Fruit fly (Drosophila melanogaster) whole organism, prepupa: ENCODE measurements around the gene por.
A peak's percentile ranks its signal among the peaks of the same experiment; 100 is the strongest.

Experiments
- CG10631 ChIP-seq: fragments of 200-800 bp; sonication (Bioruptor generic); optimal IDR thresholded peaks from 2 replicates; lab custom pipeline; 2016; ENCODE audit warnings: missing biosample characterization, missing genetic modification characterization
- CG10669 ChIP-seq: fragments of 200-800 bp; sonication (Bioruptor generic); optimal IDR thresholded peaks from 3 replicates; lab custom pipeline; 2018; ENCODE audit warnings: missing biosample characterization, mild to moderate bottlenecking, missing genetic modification characterization, moderate library complexity
- CG11294 ChIP-seq: fragments of 200-800 bp; sonication (Bioruptor generic); IDR thresholded peaks from 2 replicates; pipeline ENCODE4 v1.3.6; 2022; ENCODE audit warnings: missing biosample characterization, missing genetic modification characterization
- CG11762 ChIP-seq: fragments of 200-800 bp; sonication (Bioruptor generic); optimal IDR thresholded peaks from 3 replicates; lab custom pipeline; 2016; ENCODE audit warnings: missing biosample characterization, missing genetic modification characterization; ENCODE audit not compliant: insufficient read depth
- CG11902 ChIP-seq: fragments of 200-800 bp; sonication (Bioruptor generic); optimal IDR thresholded peaks from 3 replicates; lab custom pipeline; 2016; ENCODE audit warnings: missing biosample characterization, missing genetic modification characterization
- CG15336 ChIP-seq: fragments of 200-800 bp; sonication (Bioruptor generic); IDR thresholded peaks from 2 replicates; pipeline ENCODE4 v1.3.6; 2022; ENCODE audit warnings: missing biosample characterization, missing genetic modification characterization
- CG1621 ChIP-seq: fragments of 200-800 bp; sonication (Bioruptor generic); optimal IDR thresholded peaks from 3 replicates; lab custom pipeline; 2018; ENCODE audit warnings: missing biosample characterization, mild to moderate bottlenecking, missing genetic modification characterization
- CG16779 ChIP-seq: fragments of 200-800 bp; sonication (Bioruptor generic); optimal IDR thresholded peaks from 3 replicates; lab custom pipeline; 2017; ENCODE audit warnings: missing biosample characterization, mild to moderate bottlenecking, missing genetic modification characterization
- CG3032 ChIP-seq: fragments of 200-800 bp; optimal IDR thresholded peaks from 2 replicates; lab custom pipeline; 2019; ENCODE audit warnings: missing biosample characterization, mild to moderate bottlenecking, missing genetic modification characterization, moderate library complexity
- CG32006 ChIP-seq: fragments of 200-800 bp; sonication (Bioruptor generic); optimal IDR thresholded peaks from 3 replicates; lab custom pipeline; 2017; ENCODE audit warnings: missing biosample characterization, mild to moderate bottlenecking, missing genetic modification characterization
- CG34406 ChIP-seq: fragments of 200-800 bp; sonication (Bioruptor generic); optimal IDR thresholded peaks from 3 replicates; lab custom pipeline; 2016; ENCODE audit warnings: missing biosample characterization, missing genetic modification characterization
- CG4318 ChIP-seq: fragments of 200-800 bp; sonication (Bioruptor generic); optimal IDR thresholded peaks from 3 replicates; lab custom pipeline; 2017; ENCODE audit warnings: missing biosample characterization, mild to moderate bottlenecking, missing genetic modification characterization
- CG6276 ChIP-seq: fragments of 200-800 bp; sonication (Bioruptor generic); optimal IDR thresholded peaks from 2 replicates; lab custom pipeline; 2017; ENCODE audit warnings: missing biosample characterization, mild to moderate bottlenecking, missing genetic modification characterization
- CG6792 ChIP-seq: fragments of 200-800 bp; sonication (Bioruptor generic); optimal IDR thresholded peaks from 3 replicates; lab custom pipeline; 2016; ENCODE audit warnings: missing biosample characterization, missing genetic modification characterization
- CG6808 ChIP-seq: fragments of 200-800 bp; sonication (Bioruptor generic); optimal IDR thresholded peaks from 3 replicates; lab custom pipeline; 2017; ENCODE audit warnings: missing biosample characterization, missing genetic modification characterization, mild to moderate bottlenecking, moderate library complexity, missing genetic modification reagents
- CG6854 ChIP-seq: fragments of 200-800 bp; sonication (Bioruptor generic); optimal IDR thresholded peaks from 2 replicates; lab custom pipeline; 2017; ENCODE audit warnings: missing biosample characterization, mild to moderate bottlenecking, missing genetic modification characterization
- CG7368 ChIP-seq: fragments of 200-800 bp; sonication (Bioruptor generic); optimal IDR thresholded peaks from 3 replicates; lab custom pipeline; 2016; ENCODE audit warnings: missing biosample characterization, missing genetic modification characterization
- CG8119 ChIP-seq: fragments of 200-800 bp; sonication (Bioruptor generic); IDR thresholded peaks from 3 replicates; pipeline ENCODE4 v1.3.6; 2022; ENCODE audit warnings: missing biosample characterization, missing genetic modification characterization
- CG8632 ChIP-seq: fragments of 200-800 bp; sonication (Bioruptor generic); optimal IDR thresholded peaks from 3 replicates; lab custom pipeline; 2016; ENCODE audit warnings: missing biosample characterization, missing genetic modification characterization
- Eip75B ChIP-seq: fragments of 200-800 bp; sonication (Bioruptor generic); optimal IDR thresholded peaks from 3 replicates; lab custom pipeline; 2016; ENCODE audit warnings: missing biosample characterization, missing genetic modification characterization
- Eip93F ChIP-seq: fragments of 200-800 bp; sonication (Bioruptor generic); optimal IDR thresholded peaks from 2 replicates; lab custom pipeline; 2016; ENCODE audit warnings: missing biosample characterization, mild to moderate bottlenecking, missing genetic modification characterization
- Ets96B ChIP-seq: fragments of 200-800 bp; optimal IDR thresholded peaks from 2 replicates; lab custom pipeline; 2019; ENCODE audit warnings: missing biosample characterization, mild to moderate bottlenecking, missing genetic modification characterization, moderate library complexity
- Hr39 ChIP-seq: fragments of 200-800 bp; sonication (Bioruptor generic); optimal IDR thresholded peaks from 2 replicates; lab custom pipeline; 2016; ENCODE audit warnings: missing biosample characterization, missing genetic modification characterization
- Hr4 ChIP-seq: fragments of 200-800 bp; sonication (Bioruptor generic); optimal IDR thresholded peaks from 3 replicates; lab custom pipeline; 2016; ENCODE audit warnings: missing biosample characterization, missing genetic modification characterization
- Lpt ChIP-seq: fragments of 200-800 bp; sonication (Bioruptor generic); optimal IDR thresholded peaks from 3 replicates; lab custom pipeline; 2016; ENCODE audit warnings: missing biosample characterization, missing genetic modification characterization
- Met ChIP-seq: fragments of 200-800 bp; sonication (Bioruptor generic); optimal IDR thresholded peaks from 3 replicates; lab custom pipeline; 2016; ENCODE audit warnings: missing biosample characterization, missing genetic modification characterization
- OdsH ChIP-seq: fragments of 200-800 bp; sonication (Bioruptor generic); optimal IDR thresholded peaks from 3 replicates; lab custom pipeline; 2016; ENCODE audit warnings: missing biosample characterization, missing genetic modification characterization
- Smox ChIP-seq: fragments of 200-800 bp; sonication (Bioruptor generic); optimal IDR thresholded peaks from 3 replicates; lab custom pipeline; 2016; ENCODE audit warnings: missing biosample characterization, missing genetic modification characterization
- Sox102F ChIP-seq: fragments of 200-800 bp; sonication (Bioruptor generic); optimal IDR thresholded peaks from 2 replicates; lab custom pipeline; 2016; ENCODE audit warnings: missing biosample characterization, mild to moderate bottlenecking, missing genetic modification characterization
- Sox14 ChIP-seq: fragments of 200-800 bp; sonication (Bioruptor generic); optimal IDR thresholded peaks from 3 replicates; lab custom pipeline; 2016; ENCODE audit warnings: missing biosample characterization, missing genetic modification characterization
- Sox15 ChIP-seq: fragments of 200-800 bp; sonication (Bioruptor generic); optimal IDR thresholded peaks from 3 replicates; lab custom pipeline; 2016; ENCODE audit warnings: missing biosample characterization, missing genetic modification characterization
- achi ChIP-seq: fragments of 200-800 bp; sonication (Bioruptor generic); optimal IDR thresholded peaks from 3 replicates; lab custom pipeline; 2016; ENCODE audit warnings: missing biosample characterization, missing genetic modification characterization
- acj6 ChIP-seq: fragments of 200-800 bp; sonication (Bioruptor generic); optimal IDR thresholded peaks from 3 replicates; lab custom pipeline; 2016; ENCODE audit warnings: missing biosample characterization, missing genetic modification characterization
- cyc ChIP-seq: fragments of 200-800 bp; sonication (Bioruptor generic); optimal IDR thresholded peaks from 3 replicates; lab custom pipeline; 2016; ENCODE audit warnings: missing biosample characterization, missing genetic modification characterization
- dac ChIP-seq: fragments of 200-800 bp; sonication (Bioruptor generic); optimal IDR thresholded peaks from 2 replicates; lab custom pipeline; 2017; ENCODE audit warnings: missing biosample characterization, mild to moderate bottlenecking, missing genetic modification characterization
- dsx ChIP-seq: fragments of 200-800 bp; optimal IDR thresholded peaks from 3 replicates; lab custom pipeline; 2019; ENCODE audit warnings: missing biosample characterization, mild to moderate bottlenecking, missing genetic modification characterization, moderate library complexity; ENCODE audit not compliant: poor library complexity, severe bottlenecking
- eg ChIP-seq: fragments of 200-800 bp; sonication (Bioruptor generic); IDR thresholded peaks from 3 replicates; pipeline ENCODE4 v1.3.6; 2022; ENCODE audit warnings: missing biosample characterization, missing genetic modification characterization
- fd59A ChIP-seq: fragments of 200-800 bp; sonication (Bioruptor generic); optimal IDR thresholded peaks from 2 replicates; lab custom pipeline; 2017; ENCODE audit warnings: missing biosample characterization, mild to moderate bottlenecking, missing genetic modification characterization, missing genetic modification reagents
- fd85E ChIP-seq: fragments of 200-800 bp; sonication (Bioruptor generic); optimal IDR thresholded peaks from 3 replicates; lab custom pipeline; 2016; ENCODE audit warnings: missing biosample characterization, missing genetic modification characterization
- fkh ChIP-seq: fragments of 200-800 bp; sonication (Bioruptor generic); optimal IDR thresholded peaks from 3 replicates; lab custom pipeline; 2017; ENCODE audit warnings: missing biosample characterization, mild to moderate bottlenecking, missing genetic modification characterization, moderate library complexity
- lz ChIP-seq: fragments of 200-800 bp; sonication (Bioruptor generic); optimal IDR thresholded peaks from 3 replicates; lab custom pipeline; 2016; ENCODE audit warnings: missing biosample characterization, missing genetic modification characterization
- net ChIP-seq: fragments of 200-800 bp; sonication (Bioruptor generic); optimal IDR thresholded peaks from 3 replicates; lab custom pipeline; 2016; ENCODE audit warnings: missing biosample characterization, missing genetic modification characterization
- pdm3 ChIP-seq: fragments of 200-800 bp; sonication (Bioruptor generic); optimal IDR thresholded peaks from 3 replicates; lab custom pipeline; 2016; ENCODE audit warnings: missing biosample characterization, missing genetic modification characterization
- ss ChIP-seq, 2 experiments: fragments of 200-800 bp; sonication (Bioruptor generic); optimal IDR thresholded peaks; 2 replicates in 1 of 2; 3 replicates in 1 of 2; lab custom pipeline; 2017 to 2018; ENCODE audit warnings: mild to moderate bottlenecking in 2 of 2, missing biosample characterization in 2 of 2, missing genetic modification characterization in 2 of 2, moderate library complexity in 1 of 2
- svp ChIP-seq: fragments of 200-800 bp; sonication (Bioruptor generic); peaks from one replicate; lab custom pipeline; 2016; ENCODE audit warnings: missing biosample characterization, missing genetic modification characterization

Gene por

DNA sequence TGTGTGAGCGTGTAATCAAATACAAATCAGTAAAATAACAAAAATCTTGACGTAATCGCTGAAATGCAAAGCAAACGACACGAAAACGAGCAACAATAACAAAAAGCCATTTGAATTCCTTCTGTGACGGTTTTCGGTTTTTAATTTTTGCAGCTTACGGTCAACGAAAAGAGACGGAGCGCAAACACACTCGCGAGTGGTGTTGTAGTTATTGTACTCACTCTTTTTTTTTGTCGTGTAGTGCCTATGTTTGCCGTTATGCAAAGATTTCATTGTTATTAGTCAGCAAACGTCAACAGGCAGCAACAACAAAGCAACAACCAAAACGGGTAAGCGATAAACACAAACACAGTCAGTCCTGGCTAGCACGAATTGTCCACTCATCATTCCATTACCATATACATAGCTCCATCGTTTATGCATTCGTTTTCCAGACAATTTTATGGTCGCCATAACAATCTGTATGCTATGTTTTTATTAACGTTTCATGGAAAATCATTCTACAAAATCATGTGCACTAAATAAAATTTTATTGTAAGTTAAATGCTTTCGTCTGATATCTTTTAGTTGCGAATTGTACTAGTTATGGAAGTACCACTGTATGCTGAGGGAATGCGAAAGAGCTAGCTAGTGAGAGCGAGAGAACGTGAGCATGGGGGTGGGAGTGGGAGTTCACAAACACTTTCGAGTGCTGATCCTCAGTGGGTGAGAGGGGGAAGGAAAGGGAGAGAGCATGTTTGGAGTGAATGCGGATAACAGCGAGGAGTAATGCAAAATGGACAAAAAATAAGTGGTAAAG is 12.6 kb downstream of the por start (continued):
- TF ChIP-seq acj6 (GFP tag; lab: Kevin White, UChicago) = peak; percentile 47
- TF ChIP-seq CG6792 = peak; percentile 44
- peak; percentile 34 for TF ChIP-seq dac
- peak; percentile 27 for TF ChIP-seq CG16779 (tag; lab: Kevin White, UChicago)
- peak; percentile 78 for TF ChIP-seq Hr4 (GFP tag; lab: Kevin White, UChicago)
- peak; percentile 37 for TF ChIP-seq net
- no peak for TF ChIP-seq Eip93F
- peak; percentile 71 for TF ChIP-seq Hr39
- peak; percentile 34 for TF ChIP-seq CG11762 (GFP tag; lab: Kevin White, UChicago)
- peak; percentile 46 to 73 for TF ChIP-seq ss (GFP tag; optimal IDR thresholded peaks at IDR 0.05; lab: Kevin White, UChicago)
- peak; percentile 77 for TF ChIP-seq eg (GFP tag; lab: Robert Waterston, UW)
- TF ChIP-seq CG7368 (GFP tag; lab: Kevin White, UChicago) = no peak
- peak; percentile 72; the same call in 1 of the 2 replicates for TF ChIP-seq CG11294 (GFP tag; lab: Robert Waterston, UW)
- peak; percentile 67 for TF ChIP-seq fkh (GFP tag; lab: Kevin White, UChicago)
- TF ChIP-seq CG11902 (GFP tag; lab: Kevin White, UChicago) = peak; percentile 33
- peak; percentile 11 for TF ChIP-seq CG10631 (GFP tag; lab: Kevin White, UChicago)
- TF ChIP-seq Ets96B (tag; lab: Kevin White, UChicago) = peak; percentile 68
- TF ChIP-seq Lpt = peak; percentile 12
- peak; percentile 83 for TF ChIP-seq CG8119 (GFP tag; lab: Robert Waterston, UW)
- TF ChIP-seq pdm3 (GFP tag; lab: Kevin White, UChicago) = peak; percentile 72
- TF ChIP-seq CG6276 (GFP tag; lab: Kevin White, UChicago) = peak; percentile 73
- TF ChIP-seq CG32006 = peak; percentile 73

DNA sequence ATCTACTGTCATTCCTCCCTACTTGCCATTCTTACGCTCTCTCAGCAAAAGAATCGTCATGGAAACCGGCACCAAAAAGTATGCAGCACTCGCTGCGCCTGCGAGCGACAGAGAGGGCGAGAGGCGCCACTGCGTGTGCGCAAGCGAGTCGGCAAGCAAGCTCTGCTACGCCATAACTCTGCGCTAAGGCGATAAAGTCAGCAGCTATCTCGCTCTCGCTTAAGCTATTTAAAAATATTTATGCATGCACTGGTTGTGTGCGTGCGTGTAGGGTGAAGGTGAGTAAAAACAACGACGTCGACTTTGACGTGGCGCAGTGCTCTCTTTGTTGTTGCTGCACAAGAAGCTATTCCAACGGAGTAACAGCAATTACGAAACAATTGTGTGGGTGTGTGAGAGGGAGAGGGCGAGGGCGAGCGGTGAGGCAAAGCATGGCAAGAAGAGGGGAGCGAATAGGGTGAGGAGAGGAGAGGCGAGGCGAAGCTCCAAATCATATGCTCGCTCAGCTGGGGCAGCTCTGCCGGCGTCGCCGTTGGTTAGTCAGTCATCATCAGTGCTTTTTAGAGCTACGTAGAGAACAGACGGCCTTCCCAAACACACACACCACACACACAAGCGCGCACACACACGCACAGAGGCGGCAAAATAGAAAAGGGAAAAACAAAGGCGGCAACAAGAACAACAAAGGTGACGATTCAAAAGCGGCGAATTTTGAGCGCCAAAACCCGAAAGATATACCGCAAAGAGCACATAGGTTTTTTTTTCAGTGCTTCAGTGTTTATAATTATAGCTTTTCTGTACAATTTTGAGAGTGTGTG is 13.4 kb downstream of the por start, which contains the start of gene CrebB:
CrebB (plus strand) TSS at position 325 of the 818 bp plus-strand sequence.
- TF ChIP-seq OdsH (no peak), CG11762 (GFP tag; lab: Kevin White, UChicago) (no peak), Sox15 (GFP tag; lab: Kevin White, UChicago) (no peak), Eip93F (no peak), Eip75B (peak; percentile 40), Hr4 (GFP tag; lab: Kevin White, UChicago) (no peak), fd85E (GFP tag; lab: Kevin White, UChicago) (no peak), pdm3 (GFP tag; lab: Kevin White, UChicago) (no peak), CG6808 (peak; percentile 15), Sox14 (peak; percentile 52), CG7368 (GFP tag; lab: Kevin White, UChicago) (no peak), CG6792 (no peak), Ets96B (tag; lab: Kevin White, UChicago) (peak; percentile 1), CG10669 (GFP tag; lab: Kevin White, UChicago) (peak; percentile 7), Smox (GFP tag; lab: Kevin White, UChicago) (no peak), CG3032 (tag; lab: Kevin White, UChicago) (peak; percentile 22), Hr39 (peak; percentile 7), CG8632 (GFP tag; lab: Kevin White, UChicago) (no peak), CG16779 (tag; lab: Kevin White, UChicago) (peak; percentile 46), dsx (peak; percentile 41), CG34406 (GFP tag; lab: Kevin White, UChicago) (no peak), svp (GFP tag; lab: Kevin White, UChicago) (peak; percentile 90), Met (GFP tag; lab: Kevin White, UChicago) (no peak), CG15336 (GFP tag; lab: Robert Waterston, UW) (peak; percentile 34), cyc (GFP tag; lab: Kevin White, UChicago) (no peak), Lpt (peak; percentile 51), CG4318 (GFP tag; lab: Kevin White, UChicago) (no peak), achi (peak; percentile 21), Sox102F (GFP tag; lab: Kevin White, UChicago) (no peak), lz (no peak), CG6854 (GFP tag; lab: Kevin White, UChicago) (peak; percentile 35), fd59A (GFP tag; lab: Kevin White, UChicago) (no peak), fkh (GFP tag; lab: Kevin White, UChicago) (peak; percentile 85), CG1621 (tag; lab: Kevin White, UChicago) (peak; percentile 68)
